Fruit fly (Drosophila melanogaster) whole organism, embryonic: ENCODE results near the gene Psf2.
A peak's percentile ranks its signal among the peaks of the same experiment; 100 is the strongest.

Source experiments
- Abd-B ChIP-seq: fragments of 200-800 bp; sonication (Bioruptor generic); optimal IDR thresholded peaks from 2 replicates; lab custom pipeline; 2018; ENCODE audit warnings: missing biosample characterization, mild to moderate bottlenecking, missing genetic modification characterization, moderate library complexity
- Atf3 ChIP-seq: fragments of 200-800 bp; sonication (Bioruptor generic); optimal IDR thresholded peaks from 3 replicates; lab custom pipeline; 2016; ENCODE audit warnings: missing biosample characterization, missing genetic modification characterization
- Awh ChIP-seq: fragments of 200-800 bp; sonication (Bioruptor generic); IDR thresholded peaks from 2 replicates; pipeline ENCODE4, ENCODE4 v1.3.6; 2022; ENCODE audit warnings: missing biosample characterization, missing genetic modification characterization
- B-H2 ChIP-seq: fragments of 200-800 bp; sonication (Bioruptor generic); optimal IDR thresholded peaks from 2 replicates; lab custom pipeline; 2018; ENCODE audit warnings: missing biosample characterization, mild to moderate bottlenecking, missing genetic modification characterization
- CG10959 ChIP-seq: fragments of 200-800 bp; sonication (Bioruptor generic); IDR thresholded peaks from 2 replicates; pipeline ENCODE4 v1.3.6; 2022; ENCODE audit warnings: missing biosample characterization, missing genetic modification characterization
- CG12071 ChIP-seq: fragments of 200-800 bp; sonication (Bioruptor generic); optimal IDR thresholded peaks from 3 replicates; lab custom pipeline; 2018; ENCODE audit warnings: missing biosample characterization, mild to moderate bottlenecking, missing genetic modification characterization
- CG12155 ChIP-seq: fragments of 200-800 bp; sonication (Bioruptor generic); optimal IDR thresholded peaks from 3 replicates; lab custom pipeline; 2016; ENCODE audit warnings: missing biosample characterization, missing genetic modification characterization
- CG13894 ChIP-seq: fragments of 200-800 bp; sonication (Bioruptor generic); optimal IDR thresholded peaks from 3 replicates; lab custom pipeline; 2018; ENCODE audit warnings: missing biosample characterization, mild to moderate bottlenecking, missing genetic modification characterization, moderate library complexity
- CG1602 ChIP-seq: fragments of 200-800 bp; sonication (Bioruptor generic); optimal IDR thresholded peaks from 3 replicates; lab custom pipeline; 2016; ENCODE audit warnings: missing biosample characterization, missing genetic modification characterization
- CG17328 ChIP-seq: fragments of 200-800 bp; sonication (Bioruptor generic); IDR thresholded peaks from 2 replicates; pipeline ENCODE4 v1.3.6; 2022; ENCODE audit warnings: missing biosample characterization, missing genetic modification characterization
- CG2199 ChIP-seq: fragments of 200-800 bp; sonication (Bioruptor generic); IDR thresholded peaks from 3 replicates; pipeline ENCODE4 v1.3.6; 2022; ENCODE audit warnings: missing biosample characterization, missing genetic modification characterization
- CG31388 ChIP-seq: fragments of 200-800 bp; sonication (Bioruptor generic); optimal IDR thresholded peaks from 2 replicates; lab custom pipeline; 2016; ENCODE audit warnings: missing biosample characterization, missing genetic modification characterization
- CG34224 ChIP-seq: fragments of 200-800 bp; sonication (Bioruptor generic); IDR thresholded peaks from 3 replicates; pipeline ENCODE4 v1.3.6; 2022; ENCODE audit warnings: missing biosample characterization, missing genetic modification characterization; ENCODE audit not compliant: partially characterized antibody
- CG4360 ChIP-seq: fragments of 200-800 bp; sonication (Bioruptor generic); IDR thresholded peaks from 2 replicates; pipeline ENCODE4 v1.3.6; 2022; ENCODE audit warnings: missing biosample characterization, missing genetic modification characterization
- CG8359 ChIP-seq: fragments of 200-800 bp; sonication (Bioruptor generic); optimal IDR thresholded peaks from 2 replicates; lab custom pipeline; 2017; ENCODE audit warnings: missing biosample characterization, mild to moderate bottlenecking, missing genetic modification characterization, borderline replicate concordance
- CG8924 ChIP-seq: fragments of 200-800 bp; optimal IDR thresholded peaks from 3 replicates; lab custom pipeline; 2019; ENCODE audit warnings: missing biosample characterization, mild to moderate bottlenecking, missing genetic modification characterization, moderate library complexity
- Deaf1 ChIP-seq: fragments of 200-800 bp; optimal IDR thresholded peaks from 3 replicates; lab custom pipeline; 2019; ENCODE audit warnings: missing biosample characterization, mild to moderate bottlenecking, missing genetic modification characterization, moderate library complexity
- Drgx ChIP-seq: fragments of 200-800 bp; sonication (Bioruptor generic); IDR thresholded peaks from 2 replicates; pipeline ENCODE4 v1.3.6; 2022; ENCODE audit warnings: missing biosample characterization, missing genetic modification characterization
- HLH4C ChIP-seq: fragments of 200-800 bp; sonication (Bioruptor generic); IDR thresholded peaks from 3 replicates; pipeline ENCODE4 v1.3.6; 2022; ENCODE audit warnings: missing biosample characterization, missing genetic modification characterization; ENCODE audit not compliant: partially characterized antibody
- Hand ChIP-seq: fragments of 200-800 bp; sonication (Bioruptor generic); optimal IDR thresholded peaks from 2 replicates; lab custom pipeline; 2017; ENCODE audit warnings: mild to moderate bottlenecking, missing biosample characterization, missing genetic modification reagents, missing genetic modification characterization
- Hey ChIP-seq: fragments of 200-800 bp; sonication (Bioruptor generic); optimal IDR thresholded peaks from 3 replicates; lab custom pipeline; 2018; ENCODE audit warnings: missing biosample characterization, mild to moderate bottlenecking, missing genetic modification characterization
- Hr51 ChIP-seq, 2 experiments: fragments of 200-800 bp; sonication (Bioruptor generic); optimal IDR thresholded peaks; 2 replicates in 1 of 2; 3 replicates in 1 of 2; lab custom pipeline; 2016 to 2018; ENCODE audit warnings: missing biosample characterization in 2 of 2, missing genetic modification characterization in 2 of 2, mild to moderate bottlenecking in 1 of 2, moderate library complexity in 1 of 2
- Kr ChIP-seq: fragments of 200-800 bp; sonication (Bioruptor generic); optimal IDR thresholded peaks from 2 replicates; lab custom pipeline; 2017; ENCODE audit warnings: missing biosample characterization, mild to moderate bottlenecking, missing genetic modification characterization
- Med ChIP-seq: fragments of 200-800 bp; sonication (Bioruptor generic); peaks from one replicate; lab custom pipeline; 2016; ENCODE audit warnings: missing biosample characterization, missing genetic modification characterization, mild to moderate bottlenecking, inconsistent platforms, moderate library complexity
- Neu2 ChIP-seq: fragments of 200-800 bp; sonication (Bioruptor generic); optimal IDR thresholded peaks from 3 replicates; lab custom pipeline; 2016; ENCODE audit warnings: missing biosample characterization, missing genetic modification characterization, borderline replicate concordance
- Nf-YC ChIP-seq: fragments of 200-800 bp; optimal IDR thresholded peaks from 3 replicates; lab custom pipeline; 2019; ENCODE audit warnings: missing biosample characterization, mild to moderate bottlenecking, missing genetic modification characterization, moderate library complexity
- Ravus ChIP-seq: fragments of 200-800 bp; sonication (Bioruptor generic); IDR thresholded peaks from 2 replicates; pipeline ENCODE4 v1.3.6; 2022; ENCODE audit warnings: missing biosample characterization, missing genetic modification characterization
- Stat92E ChIP-seq, 3 experiments: fragments of >200 bp in 2 of 3; fragments of 200-800 bp in 1 of 3; sonication (Bioruptor generic) in 1 of 3; optimal IDR thresholded peaks; 2 replicates each; lab custom pipeline; 2017 to 2019; ENCODE audit warnings: missing biosample characterization in 3 of 3, missing genetic modification characterization in 3 of 3, mild to moderate bottlenecking in 1 of 3, moderate library complexity in 1 of 3
- abd-A ChIP-seq: fragments of 200-800 bp; sonication (Bioruptor generic); optimal IDR thresholded peaks from 3 replicates; lab custom pipeline; 2019; ENCODE audit warnings: missing biosample characterization, mild to moderate bottlenecking, missing genetic modification characterization, moderate library complexity
- cad ChIP-seq: fragments of >200 bp; optimal IDR thresholded peaks from 2 replicates; lab custom pipeline; 2017; ENCODE audit warnings: missing biosample characterization, missing genetic modification characterization
- cg ChIP-seq: fragments of 200-800 bp; sonication (Bioruptor generic); optimal IDR thresholded peaks from 3 replicates; lab custom pipeline; 2019; ENCODE audit warnings: missing biosample characterization, mild to moderate bottlenecking, missing genetic modification characterization, moderate library complexity
- ci ChIP-seq: fragments of 200-800 bp; sonication (Bioruptor generic); IDR thresholded peaks from 3 replicates; pipeline ENCODE4 v1.3.6; 2022; ENCODE audit warnings: missing biosample characterization, missing genetic modification characterization
- crc ChIP-seq: fragments of 200-800 bp; sonication (Bioruptor generic); optimal IDR thresholded peaks from 2 replicates; lab custom pipeline; 2016; ENCODE audit warnings: missing biosample characterization, missing genetic modification characterization
- gro ChIP-seq: fragments of 200-800 bp; sonication (Bioruptor generic); optimal IDR thresholded peaks from 2 replicates; lab custom pipeline; 2016; ENCODE audit warnings: missing biosample characterization, missing genetic modification characterization
- gsb-n ChIP-seq: fragments of 200-800 bp; sonication (Bioruptor generic); optimal IDR thresholded peaks from 3 replicates; lab custom pipeline; 2018; ENCODE audit warnings: missing biosample characterization, mild to moderate bottlenecking, missing genetic modification characterization
- lov ChIP-seq, 2 experiments: fragments of 200-800 bp in 1 of 2; fragments of >200 bp in 1 of 2; sonication (Bioruptor generic) in 1 of 2; IDR thresholded peaks in 1 of 2; optimal IDR thresholded peaks in 1 of 2; 2 replicates in 1 of 2; 3 replicates in 1 of 2; pipeline versions ENCODE4 v1.3.6 to Lab custom; 2017 to 2022; ENCODE audit warnings: missing biosample characterization in 1 of 2, missing genetic modification characterization in 1 of 2
- nerfin-2 ChIP-seq: fragments of 200-800 bp; sonication (Bioruptor generic); IDR thresholded peaks from 2 replicates; pipeline ENCODE4 v1.3.6; 2022; ENCODE audit warnings: missing biosample characterization, missing genetic modification characterization; ENCODE audit not compliant: partially characterized antibody
- oc ChIP-seq: fragments of 200-800 bp; sonication (Bioruptor generic); optimal IDR thresholded peaks from 2 replicates; lab custom pipeline; 2018; ENCODE audit warnings: missing biosample characterization, mild to moderate bottlenecking, missing genetic modification characterization, moderate library complexity
- onecut ChIP-seq: fragments of 200-800 bp; sonication (Bioruptor generic); IDR thresholded peaks from 2 replicates; pipeline ENCODE4 v1.3.6; 2022; ENCODE audit warnings: missing biosample characterization, missing genetic modification characterization
- pan ChIP-seq, 4 experiments: fragments of >200 bp in 3 of 4; fragments of 200-800 bp in 1 of 4; sonication (Bioruptor generic) in 1 of 4; optimal IDR thresholded peaks in 3 of 4; IDR thresholded peaks in 1 of 4; 2 replicates each; pipeline versions ENCODE4 v1.3.6 to Lab custom; 2017 to 2022; ENCODE audit warnings: missing biosample characterization in 2 of 4, missing genetic modification characterization in 2 of 4, mixed read lengths in 1 of 4
- run ChIP-seq: fragments of 200-800 bp; sonication (Bioruptor generic); optimal IDR thresholded peaks from 3 replicates; lab custom pipeline; 2018; ENCODE audit warnings: missing biosample characterization, mild to moderate bottlenecking, missing genetic modification characterization
- scrt ChIP-seq: fragments of 200-800 bp; sonication (Bioruptor generic); optimal IDR thresholded peaks from 2 replicates; lab custom pipeline; 2018; ENCODE audit warnings: missing biosample characterization, mild to moderate bottlenecking, missing genetic modification characterization, moderate library complexity
- so ChIP-seq: fragments of 200-800 bp; sonication (Bioruptor generic); IDR thresholded peaks from 3 replicates; pipeline ENCODE4 v1.3.6; 2022; ENCODE audit warnings: missing biosample characterization, missing genetic modification characterization
- stwl ChIP-seq: fragments of 200-800 bp; sonication (Bioruptor generic); optimal IDR thresholded peaks from 3 replicates; lab custom pipeline; 2018; ENCODE audit warnings: missing biosample characterization, mild to moderate bottlenecking, missing genetic modification characterization, moderate library complexity
- tup ChIP-seq: fragments of 200-800 bp; sonication (Bioruptor generic); optimal IDR thresholded peaks from 2 replicates; lab custom pipeline; 2016; ENCODE audit warnings: missing biosample characterization, mild to moderate bottlenecking, missing genetic modification characterization, moderate library complexity
- z ChIP-seq: fragments of 200-800 bp; sonication (Bioruptor generic); IDR thresholded peaks from 3 replicates; pipeline ENCODE4 v1.3.6; 2022; ENCODE audit warnings: missing biosample characterization, missing genetic modification characterization

Gene Psf2

dm6 chr2L:4346619-4347310 lies 40.4 kb downstream of the Psf2 start (continued):
- TF ChIP-seq lov (optimal IDR thresholded peaks at IDR 0.05; lab: Kevin White, UChicago): no peak
- TF ChIP-seq lov (GFP tag; IDR thresholded peaks at IDR 0.05; lab: Robert Waterston, UW): peak; percentile 75; the same call in 1 of the 3 replicates
- TF ChIP-seq so (GFP tag; lab: Robert Waterston, UW): peak; percentile 30; the same call in 1 of the 3 replicates
- TF ChIP-seq Hey (tag; lab: Kevin White, UChicago): peak; percentile 33
- TF ChIP-seq cg: peak; percentile 59
- TF ChIP-seq CG10959: no peak
- 0 out of 2 replicates have a peak, but pooled peaks have one; percentile 6 for TF ChIP-seq CG4360
- peak; percentile 18 for TF ChIP-seq Abd-B (GFP tag; lab: Kevin White, UChicago)
- TF ChIP-seq Nf-YC (tag; lab: Kevin White, UChicago): peak; percentile 62
- peak; percentile 58 for TF ChIP-seq Deaf1 (tag; lab: Kevin White, UChicago)
- TF ChIP-seq Atf3 (GFP tag; lab: Kevin White, UChicago): no peak
- TF ChIP-seq ci (GFP tag; lab: Robert Waterston, UW): no peak
- peak; percentile 65 for TF ChIP-seq CG13894 (tag; lab: Kevin White, UChicago)
- peak; percentile 57; the same call in 2 of the 3 replicates for TF ChIP-seq CG2199 (GFP tag; lab: Robert Waterston, UW)
- TF ChIP-seq Ravus (GFP tag; lab: Robert Waterston, UW): no peak
- peak; percentile 57; the same call in 1 of the 3 replicates for TF ChIP-seq CG34224 (GFP tag; lab: Robert Waterston, UW)
- TF ChIP-seq Stat92E (GFP tag; optimal IDR thresholded peaks at IDR 0.05; lab: Kevin White, UChicago): peak in 1 of 3 experiments; percentile 77
- peak; percentile 34 for TF ChIP-seq tup (GFP tag; lab: Kevin White, UChicago)
- no peak for TF ChIP-seq CG17328 (GFP tag; lab: Robert Waterston, UW)
- TF ChIP-seq Med (GFP tag; lab: Kevin White, UChicago): peak; percentile 76
- TF ChIP-seq Drgx (GFP tag; lab: Robert Waterston, UW): peak; percentile 83
- TF ChIP-seq B-H2 (GFP tag; lab: Kevin White, UChicago): peak; percentile 40
- TF ChIP-seq gsb-n: peak; percentile 92
- no peak for TF ChIP-seq CG31388 (GFP tag; lab: Kevin White, UChicago)
- 0 out of 3 replicates have a peak, but pooled peaks have one; percentile 22 for TF ChIP-seq HLH4C (GFP tag; lab: Robert Waterston, UW)
- TF ChIP-seq Neu2 (GFP tag; lab: Kevin White, UChicago): peak; percentile 51
- peak; percentile 73 for TF ChIP-seq Kr (GFP tag; lab: Kevin White, UChicago)
- TF ChIP-seq stwl (tag; lab: Kevin White, UChicago): peak; percentile 6
- peak; percentile 18 for TF ChIP-seq gro (GFP tag; lab: Kevin White, UChicago)
- peak in 1 of 2 experiments; percentile 80 for TF ChIP-seq pan (optimal IDR thresholded peaks at IDR 0.05; lab: Kevin White, UChicago)
- peak in 1 of 2 experiments; percentile 86 for TF ChIP-seq pan (GFP tag; optimal IDR thresholded peaks at IDR 0.05 in 1 of 2, IDR thresholded peaks at IDR 0.05 in 1 of 2)
- TF ChIP-seq nerfin-2 (GFP tag; lab: Robert Waterston, UW): 0 out of 2 replicates have a peak, but pooled peaks have one; percentile 41
- TF ChIP-seq CG12071: peak; percentile 7
- no peak for TF ChIP-seq CG1602 (GFP tag; lab: Kevin White, UChicago)
- peak; percentile 24 for TF ChIP-seq scrt (GFP tag; lab: Kevin White, UChicago)
- peak; percentile 100 for TF ChIP-seq abd-A (tag; lab: Kevin White, UChicago)
- peak; percentile 65 for TF ChIP-seq oc (tag; lab: Kevin White, UChicago)
- TF ChIP-seq CG8359 (GFP tag; lab: Kevin White, UChicago): no peak
- peak; percentile 86; the same call in 2 of the 3 replicates for TF ChIP-seq z (GFP tag; lab: Robert Waterston, UW)
- peak in 1 of 2 experiments; percentile 42 for TF ChIP-seq Hr51 (GFP tag; optimal IDR thresholded peaks at IDR 0.05; lab: Kevin White, UChicago)
- TF ChIP-seq Hand (GFP tag; lab: Kevin White, UChicago): no peak
- TF ChIP-seq CG8924 (tag; lab: Kevin White, UChicago): peak; percentile 51
- peak; percentile 88 for TF ChIP-seq onecut
- peak; percentile 86 for TF ChIP-seq cad (GFP tag; lab: Kevin White, UChicago)
- no peak for TF ChIP-seq Awh (GFP tag; lab: Robert Waterston, UW)
- TF ChIP-seq run: peak; percentile 69
- no peak for TF ChIP-seq CG12155 (GFP tag; lab: Kevin White, UChicago)
- TF ChIP-seq crc (GFP tag; lab: Kevin White, UChicago): no peak
